Fruit fly (Drosophila melanogaster): ENCODE results near the gene Lip1.

dm6 chr2L:10694053-10694618, 7.2 kb downstream of the Lip1 start, which contains the start of gene CG17108:
- TF ChIP-seq CG16779 (tag; optimal IDR thresholded peaks at IDR 0.05) (no peak), CG6276 (GFP tag; optimal IDR thresholded peaks at IDR 0.05) (no peak), fkh (GFP tag; optimal IDR thresholded peaks at IDR 0.05) (no peak), CG6163 (GFP tag; IDR thresholded peaks at IDR 0.05) (no peak), OdsH (GFP tag; optimal IDR thresholded peaks at IDR 0.05) (no peak)
